Worm (Caenorhabditis elegans): ENCODE results near the gene mutd-1.

Gene mutd-1

DNA sequence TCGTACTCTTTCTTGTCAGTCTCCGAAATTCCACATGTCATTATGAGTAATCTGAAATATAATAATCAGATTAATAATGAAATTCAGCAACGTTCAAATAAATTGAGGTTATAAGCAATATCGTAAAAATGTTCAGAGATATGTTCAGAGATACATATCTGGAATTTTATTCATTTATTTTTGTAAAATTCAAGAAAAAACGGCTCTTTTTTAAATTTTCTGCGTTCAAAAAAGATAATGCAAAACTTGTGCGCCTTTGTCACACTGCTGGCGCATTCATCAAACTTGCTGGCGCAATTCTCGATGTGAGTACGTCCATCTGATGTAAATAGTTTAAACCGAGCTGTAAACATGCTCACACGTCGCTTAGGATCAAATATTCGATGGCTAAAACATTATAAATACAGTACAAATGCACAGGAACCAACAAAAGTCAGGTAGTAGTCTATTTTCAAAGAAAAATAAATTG, 30.6 kb downstream of the mutd-1 start, which contains the start of the genes rde-8 and ZC477.3 (continued):
- TF ChIP-seq ZK185.1 (tag; optimal IDR thresholded peaks at IDR 0.05; ENCODE audit: poor library complexity, severe bottlenecking) (peak; percentile 31), snpc-3.4 (tag; optimal IDR thresholded peaks at IDR 0.05) (peak; percentile 48), F22D6.2 (tag; optimal IDR thresholded peaks at IDR 0.05) (no peak), cebp-2 (GFP tag; IDR thresholded peaks at IDR 0.05) (no peak), him-1 (tag; optimal IDR thresholded peaks at IDR 0.05) (no peak), Y53F4B.3 (GFP tag; IDR thresholded peaks at IDR 0.05) (no peak), nhr-120 (GFP tag; IDR thresholded peaks at IDR 0.05) (no peak), efl-1 (GFP tag; optimal IDR thresholded peaks at IDR 0.05) (peak; percentile 12), rcor-1 (GFP tag; IDR thresholded peaks at IDR 0.05) (peak; percentile 30; the same call in 1 of the 2 replicates), T07F8.4 (tag; optimal IDR thresholded peaks at IDR 0.05) (no peak), tlf-1 (GFP tag; optimal IDR thresholded peaks at IDR 0.05) (peak; percentile 31), lsy-27 (tag; optimal IDR thresholded peaks at IDR 0.05; ENCODE audit: borderline replicate concordance, insufficient read depth) (no peak), lir-1 (GFP tag; conservative IDR thresholded peaks at IDR 0.05) (peak; percentile 19; the same call in 1 of the 2 replicates), ceh-91 (GFP tag; IDR thresholded peaks at IDR 0.05) (no peak), mes-4 (tag; optimal IDR thresholded peaks at IDR 0.05) (no peak), madf-10 (tag; optimal IDR thresholded peaks at IDR 0.05) (no peak), nhr-80 (tag; optimal IDR thresholded peaks at IDR 0.05) (peak; percentile 17), snpc-1.1 (tag; optimal IDR thresholded peaks at IDR 0.05; ENCODE audit: insufficient read depth) (peak; percentile 10), hlh-12 (tag; optimal IDR thresholded peaks at IDR 0.05) (no peak), gei-17 (GFP tag; optimal IDR thresholded peaks at IDR 0.05) (no peak), ztf-22 (GFP tag; optimal IDR thresholded peaks at IDR 0.05) (no peak), C06A6.2 (GFP tag; conservative IDR thresholded peaks at IDR 0.05) (no peak), hsf-1 (GFP tag; IDR thresholded peaks at IDR 0.05) (no peak), attf-5 (GFP tag; optimal IDR thresholded peaks at IDR 0.05) (no peak), let-526 (GFP tag; IDR thresholded peaks at IDR 0.05) (no peak), snpc-1.3 (tag; optimal IDR thresholded peaks at IDR 0.05; ENCODE audit: insufficient read depth) (no peak), nhr-179 (tag; optimal IDR thresholded peaks at IDR 0.05) (no peak), Y79H2A.3 (GFP tag; conservative IDR thresholded peaks at IDR 0.05) (no peak), nhr-27 (tag; optimal IDR thresholded peaks at IDR 0.05) (no peak), attf-3 (GFP tag; conservative IDR thresholded peaks at IDR 0.05) (peak; percentile 60; the same call in 1 of the 2 replicates), hrde-1 (tag; optimal IDR thresholded peaks at IDR 0.05; ENCODE audit: borderline replicate concordance) (no peak), lin-26 (GFP tag; IDR thresholded peaks at IDR 0.05) (no peak), tbx-9 (tag; optimal IDR thresholded peaks at IDR 0.05; ENCODE audit: borderline replicate concordance) (no peak), B0019.2 (GFP tag; conservative IDR thresholded peaks at IDR 0.05) (no peak), athp-1 (tag; optimal IDR thresholded peaks at IDR 0.05) (no peak), D2030.7 (GFP tag; IDR thresholded peaks at IDR 0.05) (no peak), egl-44 (GFP tag; IDR thresholded peaks at IDR 0.05) (no peak), ceh-27 (GFP tag; optimal IDR thresholded peaks at IDR 0.05) (no peak), ccch-3 (GFP tag; optimal IDR thresholded peaks at IDR 0.05) (no peak), nfya-2 (GFP tag; IDR thresholded peaks at IDR 0.05) (no peak), tbp1 (GFP tag; optimal IDR thresholded peaks at IDR 0.05) (peak; percentile 26), rpc-1 (optimal IDR thresholded peaks at IDR 0.05) (no peak), rpc-1 (tag; optimal IDR thresholded peaks at IDR 0.05) (no peak), F57A8.1 (GFP tag; optimal IDR thresholded peaks at IDR 0.05) (no peak), chd-7 (tag; optimal IDR thresholded peaks at IDR 0.05) (no peak), B0336.3 (GFP tag; IDR thresholded peaks at IDR 0.05) (peak; percentile 54; the same call in 1 of the 2 replicates), dox-1 (GFP tag; IDR thresholded peaks at IDR 0.05) (no peak), lin-54 (GFP tag; optimal IDR thresholded peaks at IDR 0.05) (peak; percentile 74), lsl-1 (GFP tag; optimal IDR thresholded peaks at IDR 0.05) (peak; percentile 39)
